Fruit fly (Drosophila melanogaster): ENCODE data around the gene CG14664.

dm6 chr3R:5198302-5198701 lies 25.6 kb upstream of the CG14664 start:
- TF ChIP-seq CG8478 (optimal IDR thresholded peaks at IDR 0.05), result no peak
- no peak for TF ChIP-seq CTCF (optimal IDR thresholded peaks at IDR 0.05)

Measured in S2 (cell line).